Worm (Caenorhabditis elegans) whole organism, young adult: ENCODE measurements around the gene ZK1098.3.

Source experiments
- F52B5.7 ChIP-seq: sonication (generic microtip); optimal IDR thresholded peaks from 2 replicates; lab custom pipeline; 2016; ENCODE audit warnings: mild to moderate bottlenecking, missing genetic modification characterization, missing compliant biosample characterization
- ama-1 ChIP-seq, 3 experiments: fragments of 150-350 bp in 1 of 3; sonication (generic microtip) in 2 of 3; optimal IDR thresholded peaks; 2 replicates each; lab custom pipeline; 2014 to 2018; ENCODE audit warnings: missing biosample characterization in 2 of 3, missing genetic modification characterization in 2 of 3, missing genetic modification reagents in 2 of 3
- cebp-2 ChIP-seq: fragments of 200-800 bp; sonication (Bioruptor generic); IDR thresholded peaks from 2 replicates; pipeline ENCODE4 v1.3.6; 2022; ENCODE audit warnings: missing genetic modification characterization, missing compliant biosample characterization
- ceh-27 ChIP-seq: fragments of 200-800 bp; sonication (Bioruptor generic); optimal IDR thresholded peaks from 2 replicates; lab custom pipeline; 2018; ENCODE audit warnings: mild to moderate bottlenecking, missing genetic modification characterization, moderate library complexity, missing compliant biosample characterization
- gei-17 ChIP-seq: fragments of 200-800 bp; sonication (Bioruptor generic); optimal IDR thresholded peaks from 2 replicates; lab custom pipeline; 2018; ENCODE audit warnings: mild to moderate bottlenecking, missing genetic modification characterization, missing compliant biosample characterization
- lir-1 ChIP-seq: fragments of 200-800 bp; sonication (Bioruptor generic); conservative IDR thresholded peaks from 2 replicates; pipeline ENCODE4 v1.3.6; 2022; ENCODE audit warnings: missing genetic modification reagents, missing genetic modification characterization, missing compliant biosample characterization
- lsy-27 ChIP-seq: sonication (generic microtip); optimal IDR thresholded peaks from 2 replicates; lab custom pipeline; 2017; ENCODE audit warnings: missing genetic modification characterization, mild to moderate bottlenecking, missing compliant biosample characterization, antibody characterized with exemption, missing genotype, borderline replicate concordance; ENCODE audit not compliant: insufficient read depth
- mxl-1 ChIP-seq: sonication (generic microtip); optimal IDR thresholded peaks from 2 replicates; lab custom pipeline; 2016; ENCODE audit warnings: missing genetic modification characterization, missing compliant biosample characterization
- nhr-90 ChIP-seq: sonication (generic microtip); optimal IDR thresholded peaks from 2 replicates; lab custom pipeline; 2016; ENCODE audit warnings: missing genotype, mild to moderate bottlenecking, missing genetic modification characterization, missing compliant biosample characterization
- pha-4 ChIP-seq: fragments of 150-350 bp; sonication (generic microtip); optimal IDR thresholded peaks from 2 replicates; lab custom pipeline; 2014; ENCODE audit warnings: missing biosample characterization, missing genetic modification reagents, missing genetic modification characterization
- unc-130 ChIP-seq: sonication (generic microtip); optimal IDR thresholded peaks from 2 replicates; lab custom pipeline; 2016; ENCODE audit warnings: missing genetic modification reagents, missing genetic modification characterization, missing compliant biosample characterization
- zim-3 ChIP-seq: sonication (generic microtip); optimal IDR thresholded peaks from 2 replicates; lab custom pipeline; 2017; ENCODE audit warnings: mild to moderate bottlenecking, missing genetic modification characterization, moderate library complexity, missing compliant biosample characterization
- ztf-18 ChIP-seq: sonication (generic microtip); optimal IDR thresholded peaks from 2 replicates; lab custom pipeline; 2016; ENCODE audit warnings: missing genotype, mild to moderate bottlenecking, missing genetic modification characterization, missing compliant biosample characterization
- ztf-25 ChIP-seq: fragments of 200-800 bp; sonication (Bioruptor generic); IDR thresholded peaks from 2 replicates; pipeline ENCODE4 v1.3.6; 2022; ENCODE audit warnings: missing genetic modification reagents, missing genetic modification characterization, missing compliant biosample characterization

DNA sequence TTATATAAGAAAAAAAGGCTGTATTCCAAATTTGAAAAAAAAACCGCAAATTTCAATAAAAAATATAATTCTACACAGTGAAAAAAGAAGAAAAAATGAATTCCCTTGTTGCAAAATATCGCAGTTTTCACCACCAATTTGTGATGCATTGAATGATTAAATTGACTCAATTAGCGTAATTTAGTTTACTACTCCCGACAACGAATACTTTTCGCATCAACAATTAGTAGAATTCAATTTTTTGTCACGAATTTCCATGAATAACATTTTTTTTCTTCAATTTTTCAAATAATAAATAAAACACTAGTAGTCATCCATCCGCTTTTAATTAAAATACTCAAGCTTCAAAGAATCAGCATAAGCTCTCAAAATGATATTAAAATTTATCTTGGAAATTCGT lies 46.8 kb upstream of the ZK1098.3 start:
- no peak for TF ChIP-seq unc-130 (GFP tag; lab: Kevin White, UChicago)
- no peak for TF ChIP-seq nhr-90
- no peak for TF ChIP-seq ceh-27
- no peak for TF ChIP-seq ztf-18
- no peak for TF ChIP-seq ama-1 (optimal IDR thresholded peaks at IDR 0.05; lab: Kevin White, UChicago)
- TF ChIP-seq ama-1 (GFP tag; optimal IDR thresholded peaks at IDR 0.05; lab: Kevin White, UChicago) = no peak
- TF ChIP-seq pha-4 (tag; lab: Kevin White, UChicago) = no peak
- no peak for TF ChIP-seq cebp-2 (GFP tag; lab: Robert Waterston, UW)
- no peak for TF ChIP-seq zim-3
- TF ChIP-seq gei-17 = no peak
- TF ChIP-seq F52B5.7 = no peak
- no peak for TF ChIP-seq lsy-27 (tag; lab: Kevin White, UChicago)
- TF ChIP-seq mxl-1 = no peak
- no peak for TF ChIP-seq lir-1
- no peak for TF ChIP-seq ztf-25 (GFP tag; lab: Robert Waterston, UW)
